Worm (Caenorhabditis elegans) whole organism, L3 larva: Measurements from ENCODE around the gene F26F4.5.

ENCODE experiments used
- ZK546.5 ChIP-seq: sonication (generic microtip); optimal IDR thresholded peaks from 2 replicates; lab custom pipeline; 2017; ENCODE audit warnings: missing biosample characterization, missing genetic modification characterization
- aly-2 ChIP-seq: fragments of 150-350 bp; optimal IDR thresholded peaks from 2 replicates; lab custom pipeline; 2014; ENCODE audit warnings: missing biosample characterization, missing genetic modification characterization
- ama-1 ChIP-seq: fragments of 150-350 bp; optimal IDR thresholded peaks from 2 replicates; lab custom pipeline; 2018
- ceh-16 ChIP-seq: sonication (generic microtip); optimal IDR thresholded peaks from 2 replicates; lab custom pipeline; 2017; ENCODE audit warnings: missing biosample characterization, missing genetic modification characterization
- fkh-10 ChIP-seq: sonication (generic microtip); optimal IDR thresholded peaks from 2 replicates; lab custom pipeline; 2017; ENCODE audit warnings: missing biosample characterization, missing genetic modification reagents, missing genetic modification characterization
- jun-1 ChIP-seq: fragments of 150-350 bp; optimal IDR thresholded peaks from 2 replicates; lab custom pipeline; 2014; ENCODE audit warnings: missing biosample characterization, missing genetic modification reagents, missing genetic modification characterization
- nhr-67 ChIP-seq: fragments of 150-350 bp; optimal IDR thresholded peaks from 2 replicates; lab custom pipeline; 2014; ENCODE audit warnings: missing biosample characterization, missing genetic modification characterization
- nhr-76 ChIP-seq: fragments of 150-350 bp; sonication (generic microtip); optimal IDR thresholded peaks from 5 replicates; lab custom pipeline; 2014; ENCODE audit warnings: missing biosample characterization, missing genetic modification characterization
- unc-62 ChIP-seq: fragments of 150-350 bp; sonication (generic microtip); optimal IDR thresholded peaks from 4 replicates; lab custom pipeline; 2014; ENCODE audit warnings: missing biosample characterization, missing genetic modification reagents, missing genetic modification characterization

DNA sequence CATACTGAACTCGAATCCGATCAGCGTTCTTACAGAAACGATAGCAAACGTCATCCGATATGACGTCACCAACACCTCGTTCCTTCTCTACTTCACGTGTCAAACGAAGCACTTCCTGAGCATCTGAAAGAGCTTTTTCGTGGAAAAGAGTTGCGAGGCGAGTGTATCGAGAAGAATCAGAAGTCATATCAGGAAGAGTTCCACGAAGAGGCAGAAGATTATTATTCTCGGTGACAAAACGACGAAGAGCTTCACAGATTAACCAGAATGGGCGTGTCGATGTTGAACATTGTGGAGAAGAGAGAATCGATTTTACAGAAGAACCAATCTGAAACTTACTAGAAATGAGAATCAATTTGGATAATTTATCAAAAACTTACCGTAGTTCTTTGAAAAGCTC, 27.9 kb upstream of the F26F4.5 start:
- no peak for TF ChIP-seq aly-2
- TF ChIP-seq ama-1 (lab: Kevin White, UChicago), result no peak
- no peak for TF ChIP-seq unc-62 (GFP tag; lab: Kevin White, UChicago)
- TF ChIP-seq ZK546.5 (tag; lab: Kevin White, UChicago), result no peak
- no peak for TF ChIP-seq nhr-67 (tag; lab: Kevin White, UChicago)
- no peak for TF ChIP-seq ceh-16 (tag; lab: Kevin White, UChicago)
- no peak for TF ChIP-seq jun-1
- TF ChIP-seq fkh-10, result no peak
- TF ChIP-seq nhr-76, result no peak
